Worm (Caenorhabditis elegans) whole organism, L3 larva: Measurements from ENCODE around the gene cysl-3.

ENCODE experiments used
- aly-2 ChIP-seq: fragments of 150-350 bp; optimal IDR thresholded peaks from 2 replicates; lab custom pipeline; 2014; ENCODE audit warnings: missing biosample characterization, missing genetic modification characterization
- jun-1 ChIP-seq: fragments of 150-350 bp; optimal IDR thresholded peaks from 2 replicates; lab custom pipeline; 2014; ENCODE audit warnings: missing biosample characterization, missing genetic modification reagents, missing genetic modification characterization
- lin-15B ChIP-seq: fragments of 150-350 bp; optimal IDR thresholded peaks from 2 replicates; lab custom pipeline; 2014; ENCODE audit warnings: missing biosample characterization, missing genetic modification characterization
- nhr-12 ChIP-seq: fragments of 150-350 bp; optimal IDR thresholded peaks from 2 replicates; lab custom pipeline; 2014; ENCODE audit warnings: missing biosample characterization, missing genetic modification characterization
- nhr-77 ChIP-seq: fragments of 150-350 bp; optimal IDR thresholded peaks from 2 replicates; lab custom pipeline; 2014; ENCODE audit warnings: missing biosample characterization, missing genetic modification characterization
- skn-1 ChIP-seq: fragments of 150-350 bp; optimal IDR thresholded peaks from 2 replicates; lab custom pipeline; 2014; ENCODE audit warnings: missing biosample characterization, missing genetic modification characterization
- zag-1 ChIP-seq: fragments of 150-350 bp; optimal IDR thresholded peaks from 2 replicates; lab custom pipeline; 2014; ENCODE audit warnings: missing biosample characterization, missing genetic modification characterization
- ztf-11 ChIP-seq: fragments of 150-350 bp; optimal IDR thresholded peaks from 2 replicates; lab custom pipeline; 2014; ENCODE audit warnings: missing biosample characterization, missing genetic modification characterization

- TF ChIP-seq aly-2 (tag; lab: Kevin White, UChicago) (no peak), nhr-12 (tag; lab: Kevin White, UChicago) (no peak), ztf-11 (tag; lab: Kevin White, UChicago) (no peak), nhr-77 (no peak), skn-1 (tag; lab: Kevin White, UChicago) (no peak), zag-1 (no peak), jun-1 (no peak), lin-15B (tag; lab: Kevin White, UChicago) (no peak)
These were observed 35.6 kb upstream of the cysl-3 start, which contains the start of gene scl-13 for ce11 chrV:3811541-3811940.
